Fruit fly (Drosophila melanogaster): ENCODE measurements around the gene CG13720.

- TF ChIP-seq Mio (GFP tag; optimal IDR thresholded peaks at IDR 0.05) (no peak), OdsH (GFP tag; optimal IDR thresholded peaks at IDR 0.05) (no peak), dmrt93B (GFP tag; optimal IDR thresholded peaks at IDR 0.05) (no peak), Jra (GFP tag; optimal IDR thresholded peaks at IDR 0.05) (no peak), Hr78 (GFP tag; optimal IDR thresholded peaks at IDR 0.05) (no peak), Hr83 (GFP tag; optimal IDR thresholded peaks at IDR 0.05; ENCODE audit: poor library complexity, severe bottlenecking) (no peak), Rel (GFP tag; optimal IDR thresholded peaks at IDR 0.05) (no peak), Rel (tag; optimal IDR thresholded peaks at IDR 0.05) (no peak), psq (GFP tag; optimal IDR thresholded peaks at IDR 0.05) (no peak), Abd-B (GFP tag; optimal IDR thresholded peaks at IDR 0.05) (no peak), fru (GFP tag; optimal IDR thresholded peaks at IDR 0.05) (no peak), usp (GFP tag; optimal IDR thresholded peaks at IDR 0.05) (no peak), sage (GFP tag; optimal IDR thresholded peaks at IDR 0.05) (no peak), h (GFP tag; optimal IDR thresholded peaks at IDR 0.05) (no peak)
These were observed 10.0 kb upstream of the CG13720 start for dm6 chr3L:4510317-4510716.
